Worm (Caenorhabditis elegans): ENCODE results near the gene Y22D7AL.6.

Y22D7AL.6 gene

DNA sequence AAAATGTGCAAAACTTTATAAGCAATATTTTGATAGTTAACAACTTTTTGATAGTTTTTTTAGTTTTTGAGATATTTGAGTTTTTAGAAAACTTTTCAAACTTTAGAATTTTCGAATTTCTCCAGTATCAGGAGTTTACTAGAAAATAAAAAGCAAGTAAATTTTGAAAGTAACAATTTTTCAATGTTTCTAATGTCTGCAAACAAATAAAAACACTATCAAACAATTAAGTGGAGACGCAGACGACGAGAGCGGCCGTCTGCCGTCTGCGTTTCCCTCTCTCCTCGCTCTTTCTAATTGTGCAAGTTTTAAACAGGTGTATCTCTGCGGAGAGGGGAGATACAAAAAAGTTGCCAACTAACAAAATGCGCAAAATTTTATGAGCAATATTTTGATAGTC, 48.2 kb downstream of the Y22D7AL.6 start:
- no peak for TF ChIP-seq ces-1 (GFP tag; optimal IDR thresholded peaks at IDR 0.05)
- peak; percentile 79 for TF ChIP-seq aha-1 (tag)
- TF ChIP-seq zfp-2 (tag; optimal IDR thresholded peaks at IDR 0.05), result no peak
- no peak for TF ChIP-seq pqm-1 (tag; optimal IDR thresholded peaks at IDR 0.05)

DNA sequence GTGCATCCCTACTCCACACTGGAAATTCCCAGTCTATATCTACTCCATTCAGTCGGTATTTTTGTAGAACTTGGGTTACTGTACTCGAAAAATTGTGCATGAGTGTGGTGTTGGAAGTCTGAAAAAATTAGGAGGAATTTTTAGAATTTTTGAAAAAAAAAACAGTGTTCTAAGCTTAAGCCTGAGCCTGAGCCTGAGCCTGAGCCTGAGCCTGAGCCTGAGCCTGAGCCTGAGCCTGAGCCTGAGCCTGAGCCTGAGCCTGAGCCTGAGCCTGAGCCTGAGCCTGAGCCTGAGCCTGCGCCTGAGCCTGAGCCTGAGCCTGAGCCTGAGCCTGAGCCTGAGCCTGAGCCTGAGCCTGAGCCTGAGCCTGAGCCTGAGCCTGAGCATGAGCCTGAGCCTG, 51.6 kb downstream of the Y22D7AL.6 start:
- peak; percentile 43; the same call in 1 of the 2 replicates for TF ChIP-seq set-16 (GFP tag; IDR thresholded peaks at IDR 0.05)
